Fruit fly (Drosophila melanogaster): ENCODE results near the gene CG13725.

Gene CG13725

DNA sequence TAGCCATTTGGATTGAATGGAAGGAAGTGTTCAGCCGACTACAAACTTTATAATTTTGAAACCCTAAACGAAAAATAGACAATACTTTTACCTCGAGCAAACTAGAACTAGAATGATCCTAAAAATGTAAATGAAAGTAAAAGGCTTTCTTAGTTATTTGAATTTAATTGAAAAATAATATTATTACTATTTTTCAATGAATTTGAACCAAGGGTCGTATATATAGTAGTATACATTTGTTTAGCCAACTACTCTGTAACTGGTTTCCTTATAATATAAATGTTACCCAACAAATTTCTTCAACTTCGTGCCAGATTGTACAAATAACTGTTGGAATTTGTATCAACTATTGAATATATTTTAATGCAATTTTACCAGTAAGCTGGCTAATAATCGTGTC is at the start of gene CG13725:
Gene CG13725, minus strand, starts transcription at position 101 of the 400 bp plus-strand sequence.
- TF ChIP-seq tj (GFP tag; optimal IDR thresholded peaks at IDR 0.05) (no peak), Hr96 (GFP tag; optimal IDR thresholded peaks at IDR 0.05) (no peak)

dm6 chr3L:17366936-17367335 is 41.6 kb upstream of the CG13725 start:
- no peak for TF ChIP-seq bab1 (GFP tag; optimal IDR thresholded peaks at IDR 0.05)
- TF ChIP-seq toe (GFP tag; optimal IDR thresholded peaks at IDR 0.05): no peak
- no peak for TF ChIP-seq kay (GFP tag; ENCODE audit: borderline replicate concordance)

DNA sequence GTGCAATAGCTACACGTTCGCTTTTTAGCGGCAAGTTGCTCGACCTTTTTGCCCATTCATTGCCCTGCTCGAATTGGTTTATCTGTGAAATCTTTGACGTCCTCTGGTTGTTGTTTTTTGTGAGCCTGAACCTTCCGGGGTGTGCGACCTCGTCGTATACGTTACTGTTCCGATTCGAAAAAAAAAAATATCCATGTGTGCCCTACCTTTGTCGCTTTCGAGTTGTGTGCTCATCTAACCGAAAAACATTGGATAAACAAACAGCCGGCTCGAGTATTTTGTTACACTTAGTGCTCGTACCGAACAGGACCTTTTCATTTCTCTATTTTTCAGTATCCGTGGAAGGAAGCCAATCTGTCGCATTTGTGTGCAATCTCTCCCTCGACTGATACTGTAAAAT is 38.7 kb upstream of the CG13725 start:
- TF ChIP-seq CG7045 (GFP tag; optimal IDR thresholded peaks at IDR 0.05) (no peak), CG11617 (GFP tag; optimal IDR thresholded peaks at IDR 0.05) (no peak), CG14711 (tag; optimal IDR thresholded peaks at IDR 0.05) (no peak)

DNA sequence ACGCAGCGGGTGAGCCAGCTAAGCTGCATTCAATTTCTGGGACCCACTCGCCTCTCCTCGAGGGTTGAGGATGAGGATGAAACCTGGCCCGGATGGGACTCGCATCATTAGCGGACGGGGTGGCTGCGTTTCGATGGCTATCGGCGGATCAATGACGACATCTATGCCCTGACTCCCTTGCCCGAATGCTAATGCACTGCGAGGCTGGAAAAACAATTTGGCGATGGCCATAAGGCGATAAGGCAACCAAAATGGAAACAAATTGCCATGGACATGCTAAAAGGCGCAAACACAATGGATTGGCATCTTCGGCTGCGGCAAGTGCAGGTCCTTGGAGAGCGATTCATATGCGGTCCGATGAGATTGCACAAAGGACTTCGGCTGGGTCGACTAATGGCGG is 37.6 kb upstream of the CG13725 start:
- TF ChIP-seq ovo (GFP tag; optimal IDR thresholded peaks at IDR 0.05): no peak
- no peak for TF ChIP-seq Hr96 (GFP tag; optimal IDR thresholded peaks at IDR 0.05)
- TF ChIP-seq toe (GFP tag; optimal IDR thresholded peaks at IDR 0.05): no peak

- no peak for TF ChIP-seq toe (GFP tag; optimal IDR thresholded peaks at IDR 0.05)
- no peak for TF ChIP-seq Clk (GFP tag; optimal IDR thresholded peaks at IDR 0.05)
- no peak for TF ChIP-seq tj (GFP tag; optimal IDR thresholded peaks at IDR 0.05)
- no peak for TF ChIP-seq Hr96 (GFP tag; optimal IDR thresholded peaks at IDR 0.05)
Measured at dm6 chr3L:17361925-17362324, 36.6 kb upstream of the CG13725 start.

DNA sequence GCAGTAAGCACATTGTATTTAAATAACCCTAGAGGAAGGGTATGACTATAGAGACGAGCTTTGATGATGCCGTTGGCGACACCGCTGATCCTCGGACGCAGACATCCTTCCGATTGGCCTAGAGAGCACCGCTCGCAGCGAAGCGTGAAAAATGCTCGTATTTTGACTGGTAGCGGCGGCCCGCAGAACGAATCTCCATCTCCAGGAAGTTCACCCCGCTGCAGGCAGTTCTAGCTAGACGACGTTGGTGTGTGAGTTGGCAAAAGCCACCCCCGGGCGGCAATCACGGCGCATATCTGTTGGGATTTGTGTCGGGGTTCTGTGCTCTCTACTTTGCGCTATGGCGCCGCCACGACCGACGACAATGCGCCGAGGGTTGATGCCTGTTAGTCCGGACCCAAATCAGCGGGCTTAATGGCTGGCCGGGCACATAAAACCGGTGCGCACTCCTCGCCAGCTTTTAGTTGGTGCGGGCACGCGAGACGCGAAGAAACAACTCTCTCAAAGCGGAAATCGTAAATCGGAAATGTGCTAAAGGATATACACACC is 34.0 kb upstream of the CG13725 start, which contains the start of gene tap:
Gene tap, plus strand, starts transcription at position 458 of the 549 bp plus-strand sequence.
- TF ChIP-seq CG33017 (tag; optimal IDR thresholded peaks at IDR 0.05) (no peak), pad (GFP tag; optimal IDR thresholded peaks at IDR 0.05) (no peak)

DNA sequence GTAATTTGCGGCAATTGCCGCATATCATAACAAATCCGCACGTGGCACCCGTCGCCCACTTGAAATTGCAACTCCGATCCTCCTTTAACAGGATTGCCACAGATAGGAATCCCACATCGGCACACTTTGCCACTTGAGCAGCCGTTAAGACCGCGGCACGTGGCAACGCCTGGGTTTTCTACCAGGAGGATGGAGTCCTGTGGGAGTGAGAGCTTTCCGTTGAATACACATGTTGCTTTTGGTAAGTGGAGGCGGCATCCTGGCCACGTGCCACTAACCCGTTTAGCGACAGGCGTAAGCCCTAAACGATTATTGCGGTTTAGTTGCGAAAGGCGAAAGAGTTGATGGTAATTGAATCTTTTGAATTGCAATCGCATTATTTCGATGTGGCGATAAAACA is 33.2 kb upstream of the CG13725 start:
- no peak for TF ChIP-seq bab1 (GFP tag; optimal IDR thresholded peaks at IDR 0.05)
- TF ChIP-seq CG12768 (GFP tag; optimal IDR thresholded peaks at IDR 0.05): no peak
- TF ChIP-seq Clk (GFP tag; optimal IDR thresholded peaks at IDR 0.05): no peak
- TF ChIP-seq kay (GFP tag; ENCODE audit: borderline replicate concordance): no peak
- no peak for TF ChIP-seq CG5204 (GFP tag; optimal IDR thresholded peaks at IDR 0.05)
- no peak for TF ChIP-seq pad (GFP tag; optimal IDR thresholded peaks at IDR 0.05)
- no peak for TF ChIP-seq ovo (GFP tag; optimal IDR thresholded peaks at IDR 0.05)
- TF ChIP-seq CG7045 (GFP tag; optimal IDR thresholded peaks at IDR 0.05): no peak
- TF ChIP-seq toe (GFP tag; optimal IDR thresholded peaks at IDR 0.05): no peak
- no peak for TF ChIP-seq Crg-1 (GFP tag; optimal IDR thresholded peaks at IDR 0.05)
- TF ChIP-seq tj (GFP tag; optimal IDR thresholded peaks at IDR 0.05): no peak
- TF ChIP-seq CG33017 (tag; optimal IDR thresholded peaks at IDR 0.05): no peak
- TF ChIP-seq CG1620 (GFP tag; optimal IDR thresholded peaks at IDR 0.05): no peak
- no peak for TF ChIP-seq cnc (optimal IDR thresholded peaks at IDR 0.05)
- TF ChIP-seq CG14711 (tag; optimal IDR thresholded peaks at IDR 0.05): no peak
- no peak for TF ChIP-seq cic (GFP tag; optimal IDR thresholded peaks at IDR 0.05)
- TF ChIP-seq CG11617 (GFP tag; optimal IDR thresholded peaks at IDR 0.05): no peak
- TF ChIP-seq Hr96 (GFP tag; optimal IDR thresholded peaks at IDR 0.05): no peak
- no peak for TF ChIP-seq Mnt (GFP tag; optimal IDR thresholded peaks at IDR 0.05)

DNA sequence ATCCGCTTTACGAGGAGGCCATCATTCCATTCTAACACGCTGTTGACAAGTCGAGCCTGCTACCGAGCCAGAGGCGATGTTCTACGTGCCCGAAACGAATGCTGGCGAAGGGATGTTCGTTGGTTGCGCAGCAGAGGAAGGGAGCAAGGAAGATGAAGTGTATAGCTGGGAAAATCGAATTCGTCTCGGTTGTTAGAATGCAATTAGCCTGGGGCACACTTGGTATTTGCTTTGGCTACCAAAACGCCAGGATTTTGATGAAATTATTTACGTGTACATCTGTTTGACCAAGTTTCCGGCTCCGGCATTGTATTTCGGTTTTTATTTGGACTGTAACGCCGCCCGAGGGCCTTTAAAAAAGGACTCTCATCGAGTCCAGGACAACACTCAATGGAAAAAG is 32.1 kb upstream of the CG13725 start:
- TF ChIP-seq bab1 (GFP tag; optimal IDR thresholded peaks at IDR 0.05) (no peak), CG7101 (tag; optimal IDR thresholded peaks at IDR 0.05) (no peak), CG11617 (GFP tag; optimal IDR thresholded peaks at IDR 0.05) (no peak)

- no peak for TF ChIP-seq Hr96 (GFP tag; optimal IDR thresholded peaks at IDR 0.05)
- peak; percentile 34 for TF ChIP-seq bab1 (GFP tag; optimal IDR thresholded peaks at IDR 0.05)
- no peak for TF ChIP-seq CG12768 (GFP tag; optimal IDR thresholded peaks at IDR 0.05)
- TF ChIP-seq CG33017 (tag; optimal IDR thresholded peaks at IDR 0.05): no peak
- no peak for TF ChIP-seq Clk (GFP tag; optimal IDR thresholded peaks at IDR 0.05)
- TF ChIP-seq cnc (optimal IDR thresholded peaks at IDR 0.05): no peak
- TF ChIP-seq toe (GFP tag; optimal IDR thresholded peaks at IDR 0.05): peak; percentile 69
- TF ChIP-seq cic (GFP tag; optimal IDR thresholded peaks at IDR 0.05): no peak
- no peak for TF ChIP-seq CG7045 (GFP tag; optimal IDR thresholded peaks at IDR 0.05)
- TF ChIP-seq kay (GFP tag; ENCODE audit: borderline replicate concordance): no peak
- TF ChIP-seq ovo (GFP tag; optimal IDR thresholded peaks at IDR 0.05): peak; percentile 70
- no peak for TF ChIP-seq CG7101 (tag; optimal IDR thresholded peaks at IDR 0.05)
- TF ChIP-seq CG1620 (GFP tag; optimal IDR thresholded peaks at IDR 0.05): no peak
- TF ChIP-seq tj (GFP tag; optimal IDR thresholded peaks at IDR 0.05): no peak
- TF ChIP-seq pad (GFP tag; optimal IDR thresholded peaks at IDR 0.05): peak; percentile 90
- no peak for TF ChIP-seq CG11617 (GFP tag; optimal IDR thresholded peaks at IDR 0.05)
- TF ChIP-seq CG5204 (GFP tag; optimal IDR thresholded peaks at IDR 0.05): no peak
- TF ChIP-seq CG14711 (tag; optimal IDR thresholded peaks at IDR 0.05): no peak
- TF ChIP-seq Crg-1 (GFP tag; optimal IDR thresholded peaks at IDR 0.05): no peak
- TF ChIP-seq Mnt (GFP tag; optimal IDR thresholded peaks at IDR 0.05): peak; percentile 46
Measured at dm6 chr3L:17352812-17353211, 27.5 kb upstream of the CG13725 start.

Measured in whole organism, adult.